Fruit fly (Drosophila melanogaster): ENCODE measurements around the gene RpL22.
A peak's percentile ranks its signal among the peaks of the same experiment; 100 is the strongest.

RpL22 gene

DNA sequence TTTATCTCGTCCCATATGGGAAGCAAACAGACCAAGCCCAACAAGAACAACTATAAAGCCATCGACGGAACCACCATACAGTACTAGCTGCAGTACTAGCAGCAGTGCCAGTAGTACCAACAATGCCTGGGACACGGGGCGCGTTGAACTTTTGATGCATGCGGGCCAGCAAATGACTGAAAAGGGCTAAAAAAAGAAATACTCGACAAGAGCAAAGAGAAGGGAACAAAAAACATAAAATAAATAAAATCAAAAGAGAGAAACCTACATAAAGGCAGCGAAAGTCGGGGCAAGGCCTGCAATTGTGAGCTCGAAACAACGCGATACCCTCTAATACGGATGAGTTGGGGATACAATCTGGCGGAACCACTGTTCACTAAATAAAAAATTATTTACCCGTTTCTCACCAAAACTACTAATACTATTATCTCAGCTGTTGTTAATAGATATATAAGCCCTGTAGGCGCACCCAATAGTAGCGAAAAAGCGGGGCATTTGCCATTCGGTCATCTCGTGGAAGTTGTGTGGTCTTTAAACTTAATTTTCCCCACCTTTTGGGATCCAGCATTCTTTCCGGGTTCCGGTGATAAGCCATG is 25.2 kb downstream of the RpL22 start (continued):
- no peak for TF ChIP-seq Atf6 (GFP tag; IDR thresholded peaks at IDR 0.05)
- TF ChIP-seq vvl (GFP tag; IDR thresholded peaks at IDR 0.05) = peak; percentile 52; the same call in 1 of the 2 replicates
- TF ChIP-seq Hr78 (GFP tag; optimal IDR thresholded peaks at IDR 0.05) = no peak
- no peak for TF ChIP-seq Bteb2 (GFP tag; optimal IDR thresholded peaks at IDR 0.05)
- no peak for TF ChIP-seq pita (GFP tag; optimal IDR thresholded peaks at IDR 0.05)
- TF ChIP-seq Myb (GFP tag; optimal IDR thresholded peaks at IDR 0.05) = no peak
- TF ChIP-seq CG4707 (GFP tag; optimal IDR thresholded peaks at IDR 0.05) = no peak
- no peak for TF ChIP-seq lab (GFP tag; optimal IDR thresholded peaks at IDR 0.05)
- no peak for TF ChIP-seq klu (GFP tag; IDR thresholded peaks at IDR 0.05)
- no peak for TF ChIP-seq CG34224 (GFP tag; IDR thresholded peaks at IDR 0.05; ENCODE audit: partially characterized antibody)
- no peak for TF ChIP-seq Dfd (GFP tag; optimal IDR thresholded peaks at IDR 0.05)
- TF ChIP-seq CG18262 (tag; optimal IDR thresholded peaks at IDR 0.05) = peak; percentile 26
- TF ChIP-seq TFAM (GFP tag; optimal IDR thresholded peaks at IDR 0.05) = no peak
- TF ChIP-seq CG4854 (GFP tag; optimal IDR thresholded peaks at IDR 0.05) = no peak
- TF ChIP-seq ewg (GFP tag; optimal IDR thresholded peaks at IDR 0.05) = no peak
- TF ChIP-seq CG1602 (GFP tag; optimal IDR thresholded peaks at IDR 0.05) = no peak
- no peak for TF ChIP-seq zfh2 (GFP tag; optimal IDR thresholded peaks at IDR 0.05)
- TF ChIP-seq D19B (GFP tag; optimal IDR thresholded peaks at IDR 0.05) = peak; percentile 38
- peak; percentile 66 for TF ChIP-seq nom (GFP tag; optimal IDR thresholded peaks at IDR 0.05)
- TF ChIP-seq sens (GFP tag) = peak; percentile 85
- TF ChIP-seq fd102C (GFP tag; optimal IDR thresholded peaks at IDR 0.05) = no peak
- TF ChIP-seq zfh1 (GFP tag; IDR thresholded peaks at IDR 0.05) = 0 out of 3 replicates have a peak, but pooled peaks have one; percentile 20
- no peak for TF ChIP-seq CG4328 (GFP tag; optimal IDR thresholded peaks at IDR 0.05)
- no peak for TF ChIP-seq hkb (optimal IDR thresholded peaks at IDR 0.05)
- TF ChIP-seq hkb (GFP tag; IDR thresholded peaks at IDR 0.05) = no peak
- TF ChIP-seq CG3838 (GFP tag; optimal IDR thresholded peaks at IDR 0.05) = no peak
- peak; percentile 7 for TF ChIP-seq ATbp (GFP tag; optimal IDR thresholded peaks at IDR 0.05)
- no peak for TF ChIP-seq CG11456 (GFP tag; IDR thresholded peaks at IDR 0.05)
- no peak for TF ChIP-seq Pdp1 (GFP tag; optimal IDR thresholded peaks at IDR 0.05)
- TF ChIP-seq ci (GFP tag; IDR thresholded peaks at IDR 0.05) = peak; percentile 23; the same call in 1 of the 3 replicates
- no peak for TF ChIP-seq NfI (GFP tag; optimal IDR thresholded peaks at IDR 0.05)
- no peak for TF ChIP-seq CG31365 (tag; optimal IDR thresholded peaks at IDR 0.05)
- no peak for TF ChIP-seq nmo (GFP tag; optimal IDR thresholded peaks at IDR 0.05)
- TF ChIP-seq bsh (GFP tag; optimal IDR thresholded peaks at IDR 0.05) = peak in 1 of 2 experiments; percentile 54
- no peak for TF ChIP-seq CG8944 (GFP tag; optimal IDR thresholded peaks at IDR 0.05)
- no peak for TF ChIP-seq sim (GFP tag; IDR thresholded peaks at IDR 0.05)
- no peak for TF ChIP-seq CG8478 (optimal IDR thresholded peaks at IDR 0.05)
- no peak for TF ChIP-seq CG11247 (GFP tag; IDR thresholded peaks at IDR 0.05)
- peak; percentile 72 for TF ChIP-seq Med (GFP tag)
- TF ChIP-seq Hmx (GFP tag; optimal IDR thresholded peaks at IDR 0.05) = no peak
- TF ChIP-seq E2f2 (GFP tag; IDR thresholded peaks at IDR 0.05) = no peak
- no peak for TF ChIP-seq CG30020 (tag; optimal IDR thresholded peaks at IDR 0.05)
- no peak for TF ChIP-seq vfl (GFP tag; optimal IDR thresholded peaks at IDR 0.05)
- TF ChIP-seq Ets65A (GFP tag) = peak; percentile 80
- peak; percentile 28; the same call in 1 of the 2 replicates for TF ChIP-seq sisA (GFP tag; IDR thresholded peaks at IDR 0.05)
- TF ChIP-seq CG18599 (GFP tag; optimal IDR thresholded peaks at IDR 0.05) = peak; percentile 6
- TF ChIP-seq CG6689 (GFP tag; IDR thresholded peaks at IDR 0.05) = 0 out of 2 replicates have a peak, but pooled peaks have one; percentile 5
- no peak for TF ChIP-seq CG30431 (GFP tag; optimal IDR thresholded peaks at IDR 0.05)
- no peak for TF ChIP-seq gfzf (GFP tag; optimal IDR thresholded peaks at IDR 0.05)
- no peak for TF ChIP-seq ranshi (GFP tag; IDR thresholded peaks at IDR 0.05)
- TF ChIP-seq Jarid2 (GFP tag; optimal IDR thresholded peaks at IDR 0.05) = no peak
